Fruit fly (Drosophila melanogaster) whole organism, embryonic: ENCODE results near the gene Trm1.
A peak's percentile ranks its signal among the peaks of the same experiment; 100 is the strongest.

ENCODE experiments used
- Bdp1 ChIP-seq: fragments of 200-800 bp; sonication (Bioruptor generic); optimal IDR thresholded peaks from 3 replicates; lab custom pipeline; 2016; ENCODE audit warnings: missing biosample characterization, missing genetic modification characterization
- CG12942 ChIP-seq: fragments of 200-800 bp; sonication (Bioruptor generic); optimal IDR thresholded peaks from 3 replicates; lab custom pipeline; 2016; ENCODE audit warnings: missing biosample characterization, missing genetic modification characterization
- CG14965 ChIP-seq: fragments of 200-800 bp; sonication (Bioruptor generic); optimal IDR thresholded peaks from 2 replicates; lab custom pipeline; 2016; ENCODE audit warnings: missing biosample characterization, missing genetic modification characterization, borderline replicate concordance
- CG17359 ChIP-seq: fragments of 200-800 bp; sonication (Bioruptor generic); optimal IDR thresholded peaks from 3 replicates; lab custom pipeline; 2018; ENCODE audit warnings: missing biosample characterization, mild to moderate bottlenecking, missing genetic modification characterization, moderate library complexity
- CG8478 ChIP-seq: fragments of >200 bp; optimal IDR thresholded peaks from 2 replicates; lab custom pipeline; 2018
- HLH3B ChIP-seq: fragments of 200-800 bp; sonication (Bioruptor generic); IDR thresholded peaks from 2 replicates; pipeline ENCODE4 v1.3.6; 2022; ENCODE audit warnings: missing biosample characterization, missing genetic modification characterization
- btn ChIP-seq: fragments of 200-800 bp; sonication (Bioruptor generic); optimal IDR thresholded peaks from 2 replicates; lab custom pipeline; 2016; ENCODE audit warnings: missing biosample characterization, missing genetic modification characterization
- cato ChIP-seq: fragments of 200-800 bp; sonication (Bioruptor generic); optimal IDR thresholded peaks from 2 replicates; lab custom pipeline; 2016; ENCODE audit warnings: missing biosample characterization, missing genetic modification characterization, borderline replicate concordance
- chm ChIP-seq: fragments of 200-800 bp; sonication (Bioruptor generic); IDR thresholded peaks from 2 replicates; pipeline ENCODE4 v1.3.6; 2022; ENCODE audit warnings: missing biosample characterization, missing genetic modification characterization
- h ChIP-seq: fragments of >200 bp; optimal IDR thresholded peaks from 2 replicates; lab custom pipeline; 2017
- twi ChIP-seq: fragments of 200-800 bp; optimal IDR thresholded peaks from 2 replicates; lab custom pipeline; 2019; ENCODE audit warnings: missing biosample characterization, mild to moderate bottlenecking, missing genetic modification characterization, moderate library complexity

dm6 chr2L:12435428-12435827 lies 7.6 kb downstream of the Trm1 start:
- TF ChIP-seq HLH3B (GFP tag; lab: Robert Waterston, UW), result no peak
- no peak for TF ChIP-seq Bdp1 (GFP tag; lab: Kevin White, UChicago)
- TF ChIP-seq CG14965 (GFP tag; lab: Kevin White, UChicago), result no peak
- TF ChIP-seq CG8478 (lab: Kevin White, UChicago), result no peak
- TF ChIP-seq h (lab: Kevin White, UChicago), result no peak
- TF ChIP-seq CG12942, result no peak
- no peak for TF ChIP-seq btn (GFP tag; lab: Kevin White, UChicago)
- TF ChIP-seq CG17359 (tag; lab: Kevin White, UChicago), result no peak
- TF ChIP-seq cato, result no peak
- peak; percentile 9 for TF ChIP-seq twi (tag; lab: Kevin White, UChicago)
- no peak for TF ChIP-seq chm
